Worm (Caenorhabditis elegans) whole organism, L1 larva: ENCODE data around the gene ttbk-6.

Experiments
- C16A3.4 ChIP-seq: fragments of 150-350 bp; optimal IDR thresholded peaks from 2 replicates; lab custom pipeline; 2014; ENCODE audit warnings: missing biosample characterization, missing genetic modification characterization
- C34B4.2 ChIP-seq: sonication (generic microtip); optimal IDR thresholded peaks from 2 replicates; lab custom pipeline; 2017; ENCODE audit warnings: mild to moderate bottlenecking, missing genetic modification characterization, missing compliant biosample characterization
- Y116A8C.19 ChIP-seq: sonication (generic microtip); optimal IDR thresholded peaks from 2 replicates; lab custom pipeline; 2016; ENCODE audit warnings: missing compliant biosample characterization, missing genetic modification characterization, borderline replicate concordance
- aha-1 ChIP-seq: fragments of 150-350 bp; optimal IDR thresholded peaks from 2 replicates; lab custom pipeline; 2014; ENCODE audit warnings: missing biosample characterization, missing genetic modification characterization
- alr-1 ChIP-seq: fragments of 200-800 bp; sonication (Bioruptor generic); optimal IDR thresholded peaks from 2 replicates; lab custom pipeline; 2018; ENCODE audit warnings: borderline replicate concordance, mild to moderate bottlenecking, missing genetic modification characterization, missing compliant biosample characterization
- aly-2 ChIP-seq: fragments of 150-350 bp; optimal IDR thresholded peaks from 2 replicates; lab custom pipeline; 2014; ENCODE audit warnings: missing biosample characterization, missing genetic modification characterization
- ceh-63 ChIP-seq: fragments of 200-800 bp; sonication (Bioruptor generic); optimal IDR thresholded peaks from 2 replicates; lab custom pipeline; 2018; ENCODE audit warnings: mild to moderate bottlenecking, missing genetic modification characterization, missing compliant biosample characterization
- ceh-88 ChIP-seq: fragments of 200-800 bp; sonication (Bioruptor generic); IDR thresholded peaks from 2 replicates; pipeline ENCODE4 v1.3.6; 2022; ENCODE audit warnings: missing genetic modification characterization, missing compliant biosample characterization
- dpl-1 ChIP-seq, 3 experiments: fragments of 150-350 bp in 2 of 3; sonication (generic microtip) in 1 of 3; optimal IDR thresholded peaks; 2 replicates each; lab custom pipeline; 2014 to 2017; ENCODE audit warnings: missing biosample characterization in 3 of 3, missing genetic modification characterization in 3 of 3, missing genetic modification reagents in 3 of 3
- dsc-1 ChIP-seq: sonication (generic microtip); optimal IDR thresholded peaks from 2 replicates; lab custom pipeline; 2016; ENCODE audit warnings: mild to moderate bottlenecking, missing genetic modification characterization, missing compliant biosample characterization
- egl-13 ChIP-seq: sonication (generic microtip); optimal IDR thresholded peaks from 2 replicates; lab custom pipeline; 2016; ENCODE audit warnings: missing genotype, missing genetic modification reagents, missing genetic modification characterization, missing compliant biosample characterization
- egl-27 ChIP-seq, 2 experiments: fragments of 150-350 bp in 1 of 2; sonication (generic microtip); optimal IDR thresholded peaks; 3 replicates each; lab custom pipeline; 2017 to 2018; ENCODE audit warnings: missing biosample characterization in 2 of 2, missing genetic modification characterization in 2 of 2, missing genetic modification reagents in 2 of 2
- ets-5 ChIP-seq: fragments of 200-800 bp; sonication (Bioruptor generic); IDR thresholded peaks from 2 replicates; pipeline ENCODE4 v1.3.6; 2022; ENCODE audit warnings: missing genetic modification characterization, missing compliant biosample characterization
- fkh-10 ChIP-seq: sonication (generic microtip); optimal IDR thresholded peaks from 2 replicates; lab custom pipeline; 2017; ENCODE audit warnings: missing biosample characterization, missing genetic modification reagents, missing genetic modification characterization
- fkh-4 ChIP-seq: sonication (generic microtip); optimal IDR thresholded peaks from 2 replicates; lab custom pipeline; 2016; ENCODE audit warnings: missing compliant biosample characterization, missing genetic modification characterization, borderline replicate concordance
- fkh-8 ChIP-seq: sonication (generic microtip); optimal IDR thresholded peaks from 2 replicates; lab custom pipeline; 2016; ENCODE audit warnings: mild to moderate bottlenecking, missing genetic modification characterization, missing compliant biosample characterization
- grh-1 ChIP-seq: fragments of 200-800 bp; sonication (Bioruptor generic); IDR thresholded peaks from 2 replicates; pipeline ENCODE4 v1.3.6; 2022; ENCODE audit warnings: missing genetic modification reagents, missing genetic modification characterization, missing compliant biosample characterization
- hlh-4 ChIP-seq: sonication (generic microtip); optimal IDR thresholded peaks from 2 replicates; lab custom pipeline; 2016; ENCODE audit warnings: mild to moderate bottlenecking, missing genetic modification characterization, missing compliant biosample characterization
- hpl-2 ChIP-seq: fragments of 150-350 bp; optimal IDR thresholded peaks from 2 replicates; lab custom pipeline; 2014; ENCODE audit warnings: missing biosample characterization, missing genetic modification reagents, missing genetic modification characterization
- irx-1 ChIP-seq: sonication (generic microtip); optimal IDR thresholded peaks from 2 replicates; lab custom pipeline; 2016; ENCODE audit warnings: missing genetic modification characterization, missing compliant biosample characterization
- isw-1 ChIP-seq: fragments of 200-800 bp; sonication (Bioruptor generic); IDR thresholded peaks from 2 replicates; pipeline ENCODE4 v1.3.6; 2022; ENCODE audit warnings: missing genetic modification characterization, missing compliant biosample characterization
- jun-1 ChIP-seq: fragments of 150-350 bp; optimal IDR thresholded peaks from 2 replicates; lab custom pipeline; 2014; ENCODE audit warnings: missing biosample characterization, missing genetic modification reagents, missing genetic modification characterization
- lin-14 ChIP-seq: fragments of 200-800 bp; sonication (Bioruptor generic); optimal IDR thresholded peaks from 2 replicates; lab custom pipeline; 2018; ENCODE audit warnings: mild to moderate bottlenecking, missing genetic modification characterization, moderate library complexity, missing compliant biosample characterization
- lin-15B ChIP-seq: fragments of 150-350 bp; sonication (generic microtip); optimal IDR thresholded peaks from 3 replicates; lab custom pipeline; 2014; ENCODE audit warnings: missing biosample characterization, missing genetic modification characterization
- lin-35 ChIP-seq, 2 experiments: fragments of 150-350 bp; optimal IDR thresholded peaks; 2 replicates each; lab custom pipeline; 2014; ENCODE audit warnings: missing biosample characterization in 2 of 2, missing genetic modification characterization in 2 of 2, missing genetic modification reagents in 2 of 2
- lsy-2 ChIP-seq, 2 experiments: fragments of 150-350 bp; optimal IDR thresholded peaks; 2 replicates each; lab custom pipeline; 2014; ENCODE audit warnings: missing biosample characterization in 2 of 2, missing genetic modification characterization in 2 of 2
- mab-9 ChIP-seq: fragments of 200-800 bp; sonication (Bioruptor generic); IDR thresholded peaks from 2 replicates; pipeline ENCODE4 v1.3.6; 2022; ENCODE audit warnings: missing genetic modification reagents, missing genetic modification characterization, missing compliant biosample characterization
- mep-1 ChIP-seq: fragments of 150-350 bp; optimal IDR thresholded peaks from 2 replicates; lab custom pipeline; 2014; ENCODE audit warnings: missing biosample characterization, missing genetic modification characterization
- nhr-11 ChIP-seq: fragments of 150-350 bp; optimal IDR thresholded peaks from 2 replicates; lab custom pipeline; 2014; ENCODE audit warnings: missing biosample characterization, missing genetic modification characterization
- nhr-12 ChIP-seq: sonication (generic microtip); optimal IDR thresholded peaks from 2 replicates; lab custom pipeline; 2017; ENCODE audit warnings: missing biosample characterization, missing genetic modification characterization
- nhr-19 ChIP-seq: fragments of 200-800 bp; sonication (Bioruptor generic); conservative IDR thresholded peaks from 2 replicates; pipeline ENCODE4 v1.3.6; 2022; ENCODE audit warnings: missing genetic modification characterization, missing compliant biosample characterization
- nhr-20 ChIP-seq: sonication (generic microtip); optimal IDR thresholded peaks from 2 replicates; lab custom pipeline; 2016; ENCODE audit warnings: mild to moderate bottlenecking, missing genetic modification characterization, missing compliant biosample characterization
- nhr-237 ChIP-seq: fragments of 150-350 bp; optimal IDR thresholded peaks from 2 replicates; lab custom pipeline; 2014; ENCODE audit warnings: missing biosample characterization, missing genetic modification characterization
- nhr-28 ChIP-seq: fragments of 150-350 bp; optimal IDR thresholded peaks from 2 replicates; lab custom pipeline; 2014; ENCODE audit warnings: missing biosample characterization, missing genetic modification characterization
- nhr-47 ChIP-seq: sonication (generic microtip); optimal IDR thresholded peaks from 2 replicates; lab custom pipeline; 2016; ENCODE audit warnings: mild to moderate bottlenecking, missing genetic modification characterization, moderate library complexity, missing compliant biosample characterization
- nhr-71 ChIP-seq: sonication (generic microtip); optimal IDR thresholded peaks from 2 replicates; lab custom pipeline; 2016; ENCODE audit warnings: mild to moderate bottlenecking, missing genetic modification characterization, moderate library complexity, missing compliant biosample characterization
- nhr-76 ChIP-seq: sonication (generic microtip); optimal IDR thresholded peaks from 2 replicates; lab custom pipeline; 2017; ENCODE audit warnings: missing biosample characterization, missing genetic modification characterization
- nhr-77 ChIP-seq: fragments of 150-350 bp; optimal IDR thresholded peaks from 2 replicates; lab custom pipeline; 2014; ENCODE audit warnings: missing biosample characterization, missing genetic modification characterization
- nhr-84 ChIP-seq: sonication (generic microtip); optimal IDR thresholded peaks from 2 replicates; lab custom pipeline; 2017; ENCODE audit warnings: missing biosample characterization, missing genetic modification characterization
- nhr-85 ChIP-seq: sonication (generic microtip); peaks from one replicate; lab custom pipeline; 2016; ENCODE audit warnings: missing genetic modification characterization, inconsistent platforms, missing compliant biosample characterization
- nhr-90 ChIP-seq: sonication (generic microtip); optimal IDR thresholded peaks from 2 replicates; lab custom pipeline; 2016; ENCODE audit warnings: mild to moderate bottlenecking, missing genetic modification characterization, missing compliant biosample characterization; ENCODE audit not compliant: poor library complexity
- rnt-1 ChIP-seq: sonication (generic microtip); optimal IDR thresholded peaks from 2 replicates; lab custom pipeline; 2016; ENCODE audit warnings: mild to moderate bottlenecking, missing genetic modification characterization, moderate library complexity, missing compliant biosample characterization
- snu-23 ChIP-seq: sonication (generic microtip); optimal IDR thresholded peaks from 2 replicates; lab custom pipeline; 2016; ENCODE audit warnings: missing genetic modification characterization, missing compliant biosample characterization
- sup-37 ChIP-seq: fragments of 200-800 bp; sonication (Bioruptor generic); optimal IDR thresholded peaks from 2 replicates; lab custom pipeline; 2018; ENCODE audit warnings: mild to moderate bottlenecking, missing genetic modification characterization, missing compliant biosample characterization
- swsn-7 ChIP-seq: sonication (generic microtip); optimal IDR thresholded peaks from 2 replicates; lab custom pipeline; 2016; ENCODE audit warnings: missing genetic modification characterization, missing compliant biosample characterization
- tbx-2 ChIP-seq: sonication (generic microtip); optimal IDR thresholded peaks from 2 replicates; lab custom pipeline; 2016; ENCODE audit warnings: missing genetic modification characterization, missing compliant biosample characterization
- unc-62 ChIP-seq: fragments of 150-350 bp; optimal IDR thresholded peaks from 2 replicates; lab custom pipeline; 2014; ENCODE audit warnings: missing biosample characterization, missing genetic modification reagents, missing genetic modification characterization
- unc-86 ChIP-seq: sonication (generic microtip); optimal IDR thresholded peaks from 2 replicates; lab custom pipeline; 2016; ENCODE audit warnings: missing genetic modification characterization, missing compliant biosample characterization
- unc-98 ChIP-seq: fragments of 200-800 bp; sonication (Bioruptor generic); IDR thresholded peaks from 2 replicates; pipeline ENCODE4 v1.3.6; 2022; ENCODE audit warnings: missing genetic modification characterization, missing compliant biosample characterization
- vab-15 ChIP-seq: sonication (generic microtip); optimal IDR thresholded peaks from 2 replicates; lab custom pipeline; 2017; ENCODE audit warnings: missing genotype, mild to moderate bottlenecking, missing genetic modification characterization, missing compliant biosample characterization
- xbp-1 ChIP-seq: sonication (generic microtip); optimal IDR thresholded peaks from 2 replicates; lab custom pipeline; 2016; ENCODE audit warnings: missing genetic modification characterization, missing compliant biosample characterization
- zip-4 ChIP-seq: fragments of 200-800 bp; sonication (Bioruptor generic); optimal IDR thresholded peaks from 2 replicates; lab custom pipeline; 2018; ENCODE audit warnings: mild to moderate bottlenecking, missing genetic modification characterization, moderate library complexity, missing compliant biosample characterization
- ztf-11 ChIP-seq, 2 experiments: sonication (generic microtip); optimal IDR thresholded peaks; 2 replicates each; lab custom pipeline; 2016 to 2017; ENCODE audit warnings: missing genetic modification characterization in 2 of 2, missing biosample characterization in 1 of 2, missing compliant biosample characterization in 1 of 2
- ztf-4 ChIP-seq: fragments of 150-350 bp; optimal IDR thresholded peaks from 2 replicates; lab custom pipeline; 2014; ENCODE audit warnings: missing biosample characterization, missing genetic modification characterization

ttbk-6 gene

ce11 chrIII:5108746-5109145 is 34.2 kb downstream of the ttbk-6 start:
- no peak for TF ChIP-seq fkh-10 (GFP tag; lab: Kevin White, UChicago)
- no peak for TF ChIP-seq vab-15 (tag; lab: Kevin White, UChicago)
- TF ChIP-seq nhr-90 (tag; lab: Kevin White, UChicago), result peak; percentile 57
- TF ChIP-seq fkh-4, result no peak
- TF ChIP-seq ztf-4, result no peak
- peak; percentile 74 for TF ChIP-seq nhr-20 (tag; lab: Kevin White, UChicago)
- TF ChIP-seq nhr-12 (tag; lab: Kevin White, UChicago), result no peak
- no peak for TF ChIP-seq mab-9 (GFP tag; lab: Robert Waterston, UW)
- TF ChIP-seq lsy-2 (tag; optimal IDR thresholded peaks at IDR 0.05; lab: Kevin White, UChicago), result peak; percentile 72 to 78
- no peak for TF ChIP-seq C34B4.2 (tag; lab: Kevin White, UChicago)
- TF ChIP-seq tbx-2, result peak; percentile 65
- TF ChIP-seq egl-13 (tag; lab: Kevin White, UChicago), result no peak
- TF ChIP-seq alr-1 (tag; lab: Kevin White, UChicago), result no peak
- no peak for TF ChIP-seq ceh-88 (GFP tag; lab: Robert Waterston, UW)
- TF ChIP-seq unc-98, result no peak
- TF ChIP-seq nhr-28, result no peak
- TF ChIP-seq rnt-1 (tag; lab: Kevin White, UChicago), result peak; percentile 95
- no peak for TF ChIP-seq nhr-237 (tag; lab: Kevin White, UChicago)
- no peak for TF ChIP-seq jun-1
- no peak for TF ChIP-seq egl-27 (tag; optimal IDR thresholded peaks at IDR 0.05; lab: Kevin White, UChicago)
- TF ChIP-seq nhr-84 (tag; lab: Kevin White, UChicago), result no peak
- peak; percentile 52 for TF ChIP-seq swsn-7 (tag; lab: Kevin White, UChicago)
- TF ChIP-seq hpl-2 (GFP tag; lab: Kevin White, UChicago), result no peak
- TF ChIP-seq nhr-11, result no peak
- peak; percentile 36 for TF ChIP-seq irx-1 (tag; lab: Kevin White, UChicago)
- TF ChIP-seq sup-37 (GFP tag; lab: Kevin White, UChicago), result no peak
- TF ChIP-seq mep-1, result peak; percentile 73
- TF ChIP-seq grh-1 (GFP tag; lab: Robert Waterston, UW), result no peak
- peak; percentile 40 for TF ChIP-seq fkh-8 (tag; lab: Kevin White, UChicago)
- TF ChIP-seq nhr-47 (tag; lab: Kevin White, UChicago), result no peak
- peak; percentile 63 for TF ChIP-seq nhr-19
- no peak for TF ChIP-seq nhr-76
- TF ChIP-seq nhr-77 (tag; lab: Kevin White, UChicago), result peak; percentile 25
- no peak for TF ChIP-seq unc-86 (tag; lab: Kevin White, UChicago)
- no peak for TF ChIP-seq ceh-63 (GFP tag; lab: Kevin White, UChicago)
- peak; percentile 36 for TF ChIP-seq C16A3.4 (tag; lab: Kevin White, UChicago)
- peak; percentile 65 to 66 for TF ChIP-seq lin-35 (GFP tag; optimal IDR thresholded peaks at IDR 0.05; lab: Kevin White, UChicago)
- TF ChIP-seq dsc-1, result no peak
- TF ChIP-seq zip-4 (GFP tag; lab: Kevin White, UChicago), result no peak
- TF ChIP-seq Y116A8C.19, result no peak
- TF ChIP-seq xbp-1 (tag; lab: Kevin White, UChicago), result peak; percentile 43
- no peak for TF ChIP-seq unc-62 (GFP tag; lab: Kevin White, UChicago)
- TF ChIP-seq lin-15B, result peak; percentile 46
- TF ChIP-seq aha-1 (tag; lab: Kevin White, UChicago), result no peak
- TF ChIP-seq ztf-11 (tag; optimal IDR thresholded peaks at IDR 0.05; lab: Kevin White, UChicago), result peak in 1 of 2 experiments; percentile 1
- peak; percentile 86 for TF ChIP-seq nhr-71 (tag; lab: Kevin White, UChicago)
- TF ChIP-seq lin-14 (GFP tag; lab: Kevin White, UChicago), result peak; percentile 90
- TF ChIP-seq snu-23 (GFP tag; lab: Kevin White, UChicago), result peak; percentile 77
- TF ChIP-seq nhr-85, result peak; percentile 54
- no peak for TF ChIP-seq aly-2
- peak; percentile 55 to 69 (median 68) for TF ChIP-seq dpl-1 (GFP tag; optimal IDR thresholded peaks at IDR 0.05; lab: Kevin White, UChicago)
- TF ChIP-seq isw-1 (GFP tag; lab: Robert Waterston, UW), result peak; percentile 40; the same call in 1 of the 2 replicates
- no peak for TF ChIP-seq ets-5 (GFP tag; lab: Robert Waterston, UW)
- no peak for TF ChIP-seq hlh-4 (tag; lab: Kevin White, UChicago)
